Worm (Caenorhabditis elegans) whole organism, L4 larva: ENCODE data around the gene kin-18.
"Not testable (repeated sequence)": the region's sequence is repeated elsewhere in the genome, so short reads cannot be mapped to it uniquely, and the experiment has no call there.

Experiments
- ceh-82 ChIP-seq: sonication (generic microtip); optimal IDR thresholded peaks from 2 replicates; lab custom pipeline; 2017; ENCODE audit warnings: missing biosample characterization, missing genetic modification characterization
- daf-19 ChIP-seq: fragments of 200-800 bp; sonication (Bioruptor generic); conservative IDR thresholded peaks from 2 replicates; pipeline ENCODE4 v1.3.6; 2022; ENCODE audit warnings: missing genetic modification characterization, missing compliant biosample characterization
- egl-27 ChIP-seq: sonication (generic microtip); optimal IDR thresholded peaks from 3 replicates; lab custom pipeline; 2017; ENCODE audit warnings: missing biosample characterization, missing genetic modification reagents, missing genetic modification characterization
- fos-1 ChIP-seq: fragments of 150-350 bp; optimal IDR thresholded peaks from 2 replicates; lab custom pipeline; 2014; ENCODE audit warnings: missing biosample characterization, missing genetic modification characterization
- mes-2 ChIP-seq: sonication (generic microtip); optimal IDR thresholded peaks from 2 replicates; lab custom pipeline; 2016; ENCODE audit warnings: missing genotype, mild to moderate bottlenecking, missing genetic modification characterization, missing compliant biosample characterization; ENCODE audit not compliant: poor library complexity, severe bottlenecking
- nhr-11 ChIP-seq: fragments of 150-350 bp; optimal IDR thresholded peaks from 2 replicates; lab custom pipeline; 2014; ENCODE audit warnings: missing biosample characterization, missing genetic modification characterization

- not testable (repeated sequence) for TF ChIP-seq daf-19 (GFP tag; lab: Robert Waterston, UW); mes-2 (tag; lab: Kevin White, UChicago); fos-1; ceh-82; nhr-11 (tag; lab: Kevin White, UChicago); egl-27 (tag; lab: Kevin White, UChicago)
Observed at ce11 chrIII:6133389-6133789, 15.0 kb downstream of the kin-18 start.
